Worm (Caenorhabditis elegans): ENCODE results near the gene ghi-1.

ghi-1 gene

DNA sequence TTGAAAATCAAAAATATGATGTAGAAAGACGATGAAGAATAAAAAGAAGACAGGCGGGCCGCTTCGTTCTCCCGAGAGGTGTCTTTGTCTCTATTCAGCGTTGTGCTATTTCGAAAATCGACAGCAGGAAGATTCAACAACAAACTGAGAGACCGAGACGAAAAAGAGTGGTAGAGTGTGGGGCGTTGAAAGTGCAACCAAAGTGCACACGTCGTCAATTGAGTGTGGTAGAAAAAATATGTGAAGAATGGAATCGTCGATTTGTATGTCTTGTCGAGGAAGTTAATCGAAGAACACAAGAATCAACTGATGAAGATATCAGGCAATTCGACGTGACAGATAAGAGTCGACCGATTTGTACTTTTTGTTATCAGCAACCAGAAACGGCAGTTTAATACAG, 27.4 kb upstream of the ghi-1 start:
- TF ChIP-seq mdl-1 (tag; optimal IDR thresholded peaks at IDR 0.05): peak in 1 of 2 experiments; percentile 41
- TF ChIP-seq blmp-1 (tag; optimal IDR thresholded peaks at IDR 0.05; ENCODE audit: insufficient read depth): peak; percentile 65
- peak; percentile 46 for TF ChIP-seq gmeb-1 (tag; optimal IDR thresholded peaks at IDR 0.05)
- peak; percentile 80 for TF ChIP-seq nhr-25 (tag; optimal IDR thresholded peaks at IDR 0.05)
- no peak for TF ChIP-seq elt-3 (tag; optimal IDR thresholded peaks at IDR 0.05)
- TF ChIP-seq lin-39 (tag; optimal IDR thresholded peaks at IDR 0.05): no peak
- peak; percentile 35 for TF ChIP-seq sem-4 (tag; optimal IDR thresholded peaks at IDR 0.05)
- peak; percentile 97 for TF ChIP-seq sma-9 (GFP tag; optimal IDR thresholded peaks at IDR 0.05)
- no peak for TF ChIP-seq sma-9 (tag; optimal IDR thresholded peaks at IDR 0.05)
- TF ChIP-seq sma-3 (GFP tag; optimal IDR thresholded peaks at IDR 0.05): peak; percentile 89
- peak; percentile 46 for TF ChIP-seq unc-55 (GFP tag; optimal IDR thresholded peaks at IDR 0.05)
- TF ChIP-seq nhr-21 (tag; optimal IDR thresholded peaks at IDR 0.05): peak; percentile 78
- peak; percentile 91 for TF ChIP-seq crh-2 (tag; optimal IDR thresholded peaks at IDR 0.05)
- TF ChIP-seq nhr-129 (tag; optimal IDR thresholded peaks at IDR 0.05): peak; percentile 69
- peak; percentile 35 for TF ChIP-seq lin-13 (GFP tag; optimal IDR thresholded peaks at IDR 0.05)
- TF ChIP-seq aly-2 (tag; optimal IDR thresholded peaks at IDR 0.05): no peak
- peak; percentile 47 for TF ChIP-seq C34F6.9 (tag; optimal IDR thresholded peaks at IDR 0.05)
- peak; percentile 81 for TF ChIP-seq fos-1 (tag; optimal IDR thresholded peaks at IDR 0.05)
- no peak for TF ChIP-seq nhr-77 (tag; optimal IDR thresholded peaks at IDR 0.05)
- TF ChIP-seq lsy-2 (tag; optimal IDR thresholded peaks at IDR 0.05): peak; percentile 17 to 60
- peak; percentile 71 for TF ChIP-seq egl-27 (tag; optimal IDR thresholded peaks at IDR 0.05)
- TF ChIP-seq F13H6.1 (tag; optimal IDR thresholded peaks at IDR 0.05): peak; percentile 82

DNA sequence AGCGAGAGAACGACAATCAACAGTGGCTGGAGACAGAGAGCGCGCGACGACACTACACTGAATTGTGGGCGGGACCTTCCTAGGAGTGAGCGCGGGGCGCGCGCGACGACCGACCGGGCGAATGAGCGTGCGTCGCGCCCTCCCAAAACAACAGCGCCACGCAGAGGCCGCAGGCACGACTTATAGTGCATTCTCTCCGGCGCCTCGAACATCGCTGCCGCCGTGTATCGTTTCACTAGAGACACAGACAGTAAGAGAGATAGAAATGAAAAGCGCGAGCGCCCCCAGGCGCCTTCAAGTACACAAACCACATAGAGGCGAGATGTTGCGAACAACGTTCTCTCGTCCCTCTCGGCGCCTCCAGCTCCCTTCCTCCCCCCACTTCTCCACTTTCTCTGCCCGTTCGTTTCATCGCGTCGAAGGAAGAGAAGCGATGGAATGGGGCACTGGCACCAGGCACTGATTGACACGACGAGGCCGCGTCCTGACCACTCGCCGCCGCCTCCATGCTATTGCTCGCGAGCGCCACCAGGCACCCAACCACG, 26.6 kb upstream of the ghi-1 start:
- TF ChIP-seq sem-4 (tag; optimal IDR thresholded peaks at IDR 0.05): peak; percentile 91
- TF ChIP-seq unc-55 (GFP tag; optimal IDR thresholded peaks at IDR 0.05): peak; percentile 73
- no peak for TF ChIP-seq nhr-12 (tag; optimal IDR thresholded peaks at IDR 0.05)
- TF ChIP-seq R02D3.7 (tag; optimal IDR thresholded peaks at IDR 0.05): no peak
- TF ChIP-seq crh-2 (tag; optimal IDR thresholded peaks at IDR 0.05): peak; percentile 85
- TF ChIP-seq lin-13 (GFP tag; optimal IDR thresholded peaks at IDR 0.05): peak; percentile 80
- no peak for TF ChIP-seq nhr-10 (tag; optimal IDR thresholded peaks at IDR 0.05)
- no peak for TF ChIP-seq unc-39 (tag; optimal IDR thresholded peaks at IDR 0.05)
- no peak for TF ChIP-seq elt-3 (tag; optimal IDR thresholded peaks at IDR 0.05)
- TF ChIP-seq mab-5 (tag; optimal IDR thresholded peaks at IDR 0.05): no peak
- no peak for TF ChIP-seq skn-1 (tag; optimal IDR thresholded peaks at IDR 0.05)
- no peak for TF ChIP-seq nhr-23 (tag; optimal IDR thresholded peaks at IDR 0.05)
- peak; percentile 51 for TF ChIP-seq snpc-4 (tag; optimal IDR thresholded peaks at IDR 0.05)
- TF ChIP-seq nhr-77 (tag; optimal IDR thresholded peaks at IDR 0.05): no peak
- TF ChIP-seq ztf-1 (GFP tag; conservative IDR thresholded peaks at IDR 0.05): no peak
- peak; percentile 92 for TF ChIP-seq Y55F3AM.14 (GFP tag; optimal IDR thresholded peaks at IDR 0.05)
- peak; percentile 88 for TF ChIP-seq egl-27 (tag; optimal IDR thresholded peaks at IDR 0.05)
- TF ChIP-seq F13H6.1 (tag; optimal IDR thresholded peaks at IDR 0.05): peak; percentile 97
- peak; percentile 89 for TF ChIP-seq blmp-1 (tag; optimal IDR thresholded peaks at IDR 0.05; ENCODE audit: insufficient read depth)
- no peak for TF ChIP-seq alr-1 (tag; optimal IDR thresholded peaks at IDR 0.05)
- peak; percentile 77 for TF ChIP-seq zag-1 (tag; optimal IDR thresholded peaks at IDR 0.05)
- TF ChIP-seq nhr-129 (tag; optimal IDR thresholded peaks at IDR 0.05): peak; percentile 61
- no peak for TF ChIP-seq unc-62 (GFP tag; optimal IDR thresholded peaks at IDR 0.05)
- TF ChIP-seq nhr-25 (tag; optimal IDR thresholded peaks at IDR 0.05): peak; percentile 87
- peak; percentile 76 for TF ChIP-seq peb-1 (tag; optimal IDR thresholded peaks at IDR 0.05)
- TF ChIP-seq sma-3 (GFP tag; optimal IDR thresholded peaks at IDR 0.05): peak; percentile 78
- peak; percentile 90 for TF ChIP-seq nhr-21 (tag; optimal IDR thresholded peaks at IDR 0.05)
- peak; percentile 83 to 87 for TF ChIP-seq mdl-1 (tag; optimal IDR thresholded peaks at IDR 0.05)
- peak; percentile 73 for TF ChIP-seq C34F6.9 (tag; optimal IDR thresholded peaks at IDR 0.05)
- TF ChIP-seq elt-1 (tag; optimal IDR thresholded peaks at IDR 0.05): no peak
- peak; percentile 28 for TF ChIP-seq nhr-237 (tag; optimal IDR thresholded peaks at IDR 0.05)
- TF ChIP-seq ztf-4 (tag; optimal IDR thresholded peaks at IDR 0.05): peak; percentile 81
- TF ChIP-seq ama-1 (optimal IDR thresholded peaks at IDR 0.05): no peak
- no peak for TF ChIP-seq lin-11 (tag; optimal IDR thresholded peaks at IDR 0.05)
- TF ChIP-seq ceh-16 (tag; optimal IDR thresholded peaks at IDR 0.05): peak; percentile 82
- TF ChIP-seq ZK546.5 (tag; optimal IDR thresholded peaks at IDR 0.05): peak; percentile 36
- peak; percentile 64 for TF ChIP-seq nhr-11 (tag; optimal IDR thresholded peaks at IDR 0.05)
- TF ChIP-seq gmeb-1 (tag; optimal IDR thresholded peaks at IDR 0.05): peak; percentile 25
- TF ChIP-seq lsy-2 (tag; optimal IDR thresholded peaks at IDR 0.05): peak in 1 of 2 experiments; percentile 73
- TF ChIP-seq sma-9 (GFP tag; optimal IDR thresholded peaks at IDR 0.05): peak; percentile 96
- TF ChIP-seq sma-9 (tag; optimal IDR thresholded peaks at IDR 0.05): peak; percentile 57
- peak; percentile 37 for TF ChIP-seq nhr-6 (tag; optimal IDR thresholded peaks at IDR 0.05)
- TF ChIP-seq aly-2 (tag; optimal IDR thresholded peaks at IDR 0.05): no peak
- TF ChIP-seq ceh-82 (tag; optimal IDR thresholded peaks at IDR 0.05): peak; percentile 4
- peak; percentile 50 for TF ChIP-seq fos-1 (tag; optimal IDR thresholded peaks at IDR 0.05)
- no peak for TF ChIP-seq mbf-1 (tag; optimal IDR thresholded peaks at IDR 0.05)
- no peak for TF ChIP-seq ztf-11 (tag; optimal IDR thresholded peaks at IDR 0.05)
- TF ChIP-seq dmd-4 (tag; optimal IDR thresholded peaks at IDR 0.05): peak; percentile 49
- no peak for TF ChIP-seq lin-39 (tag; optimal IDR thresholded peaks at IDR 0.05)

All from whole organism, L2 larva.